Worm (Caenorhabditis elegans) whole organism, young adult: Measurements from ENCODE around the gene F15B9.10.

ENCODE experiments used
- B0019.2 ChIP-seq: fragments of 200-800 bp; sonication (Bioruptor generic); conservative IDR thresholded peaks from 2 replicates; pipeline ENCODE4 v1.3.6; 2022; ENCODE audit warnings: missing genetic modification reagents, missing genetic modification characterization, missing compliant biosample characterization
- D2030.7 ChIP-seq: fragments of 200-800 bp; sonication (Bioruptor generic); IDR thresholded peaks from 2 replicates; pipeline ENCODE4 v1.3.6; 2022; ENCODE audit warnings: missing genetic modification reagents, missing genetic modification characterization, missing compliant biosample characterization
- F37B4.10 ChIP-seq: fragments of 200-800 bp; sonication (Bioruptor generic); IDR thresholded peaks from 2 replicates; pipeline ENCODE4 v1.3.6; 2022; ENCODE audit warnings: missing genetic modification characterization, missing compliant biosample characterization
- F39B2.1 ChIP-seq: fragments of 200-800 bp; sonication (Bioruptor generic); IDR thresholded peaks from 2 replicates; pipeline ENCODE4 v1.3.6; 2022; ENCODE audit warnings: missing genetic modification reagents, missing genetic modification characterization, missing compliant biosample characterization
- F57C9.4 ChIP-seq: sonication (generic microtip); optimal IDR thresholded peaks from 2 replicates; lab custom pipeline; 2017; ENCODE audit warnings: mild to moderate bottlenecking, missing genetic modification characterization, missing compliant biosample characterization
- K11D2.4 ChIP-seq: fragments of 200-800 bp; sonication (Bioruptor generic); IDR thresholded peaks from 2 replicates; pipeline ENCODE4 v1.3.6; 2022; ENCODE audit warnings: missing genetic modification reagents, missing genetic modification characterization, missing compliant biosample characterization
- T07F8.4 ChIP-seq: sonication (generic microtip); optimal IDR thresholded peaks from 2 replicates; lab custom pipeline; 2016; ENCODE audit warnings: mild to moderate bottlenecking, missing genetic modification characterization, moderate library complexity, missing compliant biosample characterization
- Y56A3A.18 ChIP-seq: fragments of 200-800 bp; sonication (Bioruptor generic); IDR thresholded peaks from 2 replicates; pipeline ENCODE4 v1.3.6; 2022; ENCODE audit warnings: missing genetic modification reagents, missing genetic modification characterization, missing compliant biosample characterization
- Y67H2A.10 ChIP-seq: fragments of 200-800 bp; sonication (Bioruptor generic); conservative IDR thresholded peaks from 2 replicates; pipeline ENCODE4 v1.3.6; 2022; ENCODE audit warnings: missing genetic modification reagents, missing genetic modification characterization, missing compliant biosample characterization
- Y79H2A.3 ChIP-seq: fragments of 200-800 bp; sonication (Bioruptor generic); conservative IDR thresholded peaks from 2 replicates; pipeline ENCODE4 v1.3.6; 2022; ENCODE audit warnings: missing genetic modification reagents, missing genetic modification characterization, missing compliant biosample characterization
- aptf-2 ChIP-seq: fragments of 200-800 bp; sonication (Bioruptor generic); conservative IDR thresholded peaks from 2 replicates; pipeline ENCODE4 v1.3.6; 2022; ENCODE audit warnings: missing genetic modification reagents, missing genetic modification characterization, missing compliant biosample characterization
- athp-1 ChIP-seq: sonication (generic microtip); optimal IDR thresholded peaks from 2 replicates; lab custom pipeline; 2017; ENCODE audit warnings: mild to moderate bottlenecking, missing genetic modification characterization, missing compliant biosample characterization
- cebp-2 ChIP-seq: fragments of 200-800 bp; sonication (Bioruptor generic); IDR thresholded peaks from 2 replicates; pipeline ENCODE4 v1.3.6; 2022; ENCODE audit warnings: missing genetic modification characterization, missing compliant biosample characterization
- ceh-100 ChIP-seq: fragments of 200-800 bp; sonication (Bioruptor generic); IDR thresholded peaks from 2 replicates; pipeline ENCODE4 v1.3.6; 2022; ENCODE audit warnings: missing genetic modification reagents, missing genetic modification characterization, missing compliant biosample characterization
- ceh-27 ChIP-seq: fragments of 200-800 bp; sonication (Bioruptor generic); optimal IDR thresholded peaks from 2 replicates; lab custom pipeline; 2018; ENCODE audit warnings: mild to moderate bottlenecking, missing genetic modification characterization, moderate library complexity, missing compliant biosample characterization
- ceh-40 ChIP-seq: fragments of 200-800 bp; sonication (Bioruptor generic); IDR thresholded peaks from 2 replicates; pipeline ENCODE4 v1.3.6; 2022; ENCODE audit warnings: missing genetic modification characterization, missing compliant biosample characterization
- ceh-91 ChIP-seq: fragments of 200-800 bp; sonication (Bioruptor generic); IDR thresholded peaks from 2 replicates; pipeline ENCODE4 v1.3.6; 2022; ENCODE audit warnings: missing genetic modification reagents, missing genetic modification characterization, missing compliant biosample characterization
- chd-7 ChIP-seq: sonication (generic microtip); optimal IDR thresholded peaks from 2 replicates; lab custom pipeline; 2016; ENCODE audit warnings: mild to moderate bottlenecking, missing genetic modification characterization, moderate library complexity, missing compliant biosample characterization
- dpff-1 ChIP-seq: sonication (generic microtip); optimal IDR thresholded peaks from 2 replicates; lab custom pipeline; 2017; ENCODE audit warnings: mild to moderate bottlenecking, missing genetic modification characterization, missing compliant biosample characterization
- dpl-1 ChIP-seq: fragments of 150-350 bp; optimal IDR thresholded peaks from 2 replicates; lab custom pipeline; 2014; ENCODE audit warnings: missing biosample characterization, missing genetic modification reagents, missing genetic modification characterization
- efl-1 ChIP-seq: fragments of 150-350 bp; optimal IDR thresholded peaks from 2 replicates; lab custom pipeline; 2014; ENCODE audit warnings: missing biosample characterization, missing genetic modification reagents, missing genetic modification characterization
- ets-4 ChIP-seq: fragments of 200-800 bp; sonication (Bioruptor generic); optimal IDR thresholded peaks from 2 replicates; lab custom pipeline; 2018; ENCODE audit warnings: mild to moderate bottlenecking, missing genetic modification characterization, missing compliant biosample characterization
- fkh-3 ChIP-seq: sonication (generic microtip); optimal IDR thresholded peaks from 2 replicates; lab custom pipeline; 2016; ENCODE audit warnings: mild to moderate bottlenecking, missing genetic modification characterization, missing compliant biosample characterization
- hrde-1 ChIP-seq: sonication (generic microtip); optimal IDR thresholded peaks from 2 replicates; lab custom pipeline; 2016; ENCODE audit warnings: missing genetic modification characterization, mild to moderate bottlenecking, missing compliant biosample characterization, moderate library complexity, missing genotype, missing genetic modification reagents, borderline replicate concordance
- let-607 ChIP-seq, 2 experiments: fragments of 200-800 bp in 1 of 2; sonication (Bioruptor generic) in 1 of 2; sonication (generic microtip) in 1 of 2; optimal IDR thresholded peaks; 2 replicates each; lab custom pipeline; 2016 to 2018; ENCODE audit warnings: mild to moderate bottlenecking in 2 of 2, missing compliant biosample characterization in 2 of 2, missing genetic modification characterization in 2 of 2, moderate library complexity in 2 of 2, missing genotype in 1 of 2
- madf-3 ChIP-seq: fragments of 200-800 bp; sonication (Bioruptor generic); IDR thresholded peaks from 2 replicates; pipeline ENCODE4 v1.3.6; 2022; ENCODE audit warnings: missing genetic modification reagents, missing genetic modification characterization, missing compliant biosample characterization
- madf-8 ChIP-seq: fragments of 200-800 bp; sonication (Bioruptor generic); conservative IDR thresholded peaks from 2 replicates; pipeline ENCODE4 v1.3.6; 2022; ENCODE audit warnings: missing genetic modification reagents, missing genetic modification characterization, missing compliant biosample characterization
- mel-28 ChIP-seq: sonication (generic microtip); optimal IDR thresholded peaks from 2 replicates; lab custom pipeline; 2016; ENCODE audit warnings: borderline replicate concordance, mild to moderate bottlenecking, missing genetic modification characterization, missing compliant biosample characterization
- mes-4 ChIP-seq: sonication (generic microtip); optimal IDR thresholded peaks from 2 replicates; lab custom pipeline; 2016; ENCODE audit warnings: missing genotype, missing genetic modification characterization, missing compliant biosample characterization
- mxl-1 ChIP-seq: sonication (generic microtip); optimal IDR thresholded peaks from 2 replicates; lab custom pipeline; 2016; ENCODE audit warnings: missing genetic modification characterization, missing compliant biosample characterization
- nfya-2 ChIP-seq: fragments of 200-800 bp; sonication (Bioruptor generic); IDR thresholded peaks from 2 replicates; pipeline ENCODE4 v1.3.6; 2022; ENCODE audit warnings: missing genetic modification reagents, missing genetic modification characterization, missing compliant biosample characterization
- nhr-179 ChIP-seq: sonication (generic microtip); optimal IDR thresholded peaks from 2 replicates; lab custom pipeline; 2016; ENCODE audit warnings: mild to moderate bottlenecking, missing genetic modification characterization, missing compliant biosample characterization
- nhr-80 ChIP-seq: sonication (generic microtip); optimal IDR thresholded peaks from 2 replicates; lab custom pipeline; 2016; ENCODE audit warnings: missing genetic modification characterization, missing compliant biosample characterization
- pha-4 ChIP-seq: fragments of 150-350 bp; sonication (generic microtip); optimal IDR thresholded peaks from 2 replicates; lab custom pipeline; 2014; ENCODE audit warnings: missing biosample characterization, missing genetic modification reagents, missing genetic modification characterization
- tbx-9 ChIP-seq: sonication (generic microtip); optimal IDR thresholded peaks from 2 replicates; lab custom pipeline; 2016; ENCODE audit warnings: borderline replicate concordance, missing genetic modification characterization, inconsistent platforms, missing compliant biosample characterization
- unc-130 ChIP-seq: sonication (generic microtip); optimal IDR thresholded peaks from 2 replicates; lab custom pipeline; 2016; ENCODE audit warnings: missing genetic modification reagents, missing genetic modification characterization, missing compliant biosample characterization
- xnd-1 ChIP-seq: sonication (generic microtip); optimal IDR thresholded peaks from 2 replicates; lab custom pipeline; 2016; ENCODE audit warnings: missing genotype, missing genetic modification reagents, missing genetic modification characterization, missing compliant biosample characterization
- zfh-2 ChIP-seq: fragments of 200-800 bp; sonication (Bioruptor generic); conservative IDR thresholded peaks from 2 replicates; pipeline ENCODE4 v1.3.6; 2022; ENCODE audit warnings: missing genetic modification reagents, missing genetic modification characterization, missing compliant biosample characterization
- ztf-18 ChIP-seq: sonication (generic microtip); optimal IDR thresholded peaks from 2 replicates; lab custom pipeline; 2016; ENCODE audit warnings: missing genotype, mild to moderate bottlenecking, missing genetic modification characterization, missing compliant biosample characterization
- ztf-25 ChIP-seq: fragments of 200-800 bp; sonication (Bioruptor generic); IDR thresholded peaks from 2 replicates; pipeline ENCODE4 v1.3.6; 2022; ENCODE audit warnings: missing genetic modification reagents, missing genetic modification characterization, missing compliant biosample characterization
- ztf-6 ChIP-seq: fragments of 200-800 bp; sonication (Bioruptor generic); IDR thresholded peaks from 2 replicates; pipeline ENCODE4 v1.3.6; 2022; ENCODE audit warnings: missing genetic modification reagents, missing genetic modification characterization, missing compliant biosample characterization

The F15B9.10 gene

DNA sequence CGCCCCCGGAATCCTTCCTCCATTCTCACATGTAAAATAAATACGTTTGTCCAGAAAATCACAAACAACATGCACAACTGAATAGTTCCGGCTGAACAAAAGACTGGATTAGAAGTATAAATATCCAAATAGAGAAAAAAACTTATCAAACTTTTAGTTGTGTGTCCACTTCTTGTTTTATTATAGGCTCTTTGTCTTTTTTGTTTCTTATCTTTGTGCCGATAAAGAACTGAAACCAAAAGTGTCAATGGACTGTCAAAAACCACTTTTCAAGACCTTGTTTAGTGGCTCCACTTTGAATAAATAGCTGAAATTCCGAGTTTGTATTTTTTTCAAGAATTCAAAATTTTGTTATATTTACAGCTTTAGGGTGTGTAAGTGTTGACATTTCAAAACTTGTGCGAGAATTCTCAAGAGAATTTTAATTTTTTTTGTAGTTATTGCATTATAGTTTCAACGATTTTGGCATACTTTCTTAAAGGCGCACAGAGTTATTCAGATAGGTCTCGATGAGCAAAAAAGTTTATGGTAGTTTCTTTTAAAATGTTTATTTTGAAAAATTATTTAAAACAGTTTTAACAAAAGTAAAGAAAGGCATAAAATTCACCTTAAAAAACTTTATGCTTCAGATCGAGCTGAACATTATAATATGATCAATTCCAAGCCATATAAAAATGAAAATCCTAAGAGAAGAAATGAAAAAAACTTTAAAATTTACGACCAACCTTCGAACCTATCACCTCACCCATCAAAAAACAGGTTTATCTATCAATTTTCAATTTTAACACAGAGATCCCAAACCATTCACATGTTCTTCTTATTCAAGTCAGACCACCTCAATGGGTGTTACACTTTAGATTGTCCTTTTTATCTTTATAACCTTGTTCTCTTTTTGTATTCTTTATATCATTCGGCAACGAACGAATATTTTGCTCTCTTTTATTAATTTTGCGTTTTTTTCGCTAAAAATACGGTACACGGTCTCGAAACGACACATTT is 37.7 kb upstream of the F15B9.10 start (continued):
- no peak for TF ChIP-seq aptf-2 (GFP tag; lab: Robert Waterston, UW)
- no peak for TF ChIP-seq B0019.2
- no peak for TF ChIP-seq efl-1 (GFP tag; lab: Kevin White, UChicago)
- no peak for TF ChIP-seq xnd-1 (tag; lab: Kevin White, UChicago)
- no peak for TF ChIP-seq ceh-91 (GFP tag; lab: Robert Waterston, UW)
- TF ChIP-seq dpl-1 (GFP tag; lab: Kevin White, UChicago): no peak
- no peak for TF ChIP-seq K11D2.4 (GFP tag; lab: Robert Waterston, UW)
- no peak for TF ChIP-seq ceh-100 (GFP tag; lab: Robert Waterston, UW)
- TF ChIP-seq dpff-1: no peak
- TF ChIP-seq zfh-2 (GFP tag; lab: Robert Waterston, UW): no peak
- no peak for TF ChIP-seq Y67H2A.10
- no peak for TF ChIP-seq unc-130 (GFP tag; lab: Kevin White, UChicago)
- TF ChIP-seq ets-4 (GFP tag; lab: Kevin White, UChicago): no peak
- no peak for TF ChIP-seq nfya-2
- peak; percentile 54; the same call in 1 of the 2 replicates for TF ChIP-seq Y56A3A.18 (GFP tag; lab: Robert Waterston, UW)
- no peak for TF ChIP-seq tbx-9 (tag; lab: Kevin White, UChicago)
- TF ChIP-seq ceh-40 (GFP tag; lab: Robert Waterston, UW): no peak
- TF ChIP-seq mxl-1 (tag; lab: Kevin White, UChicago): no peak
- no peak for TF ChIP-seq mel-28 (tag; lab: Kevin White, UChicago)
- TF ChIP-seq F39B2.1 (GFP tag; lab: Robert Waterston, UW): no peak
- TF ChIP-seq T07F8.4: no peak
- no peak for TF ChIP-seq pha-4 (tag; lab: Kevin White, UChicago)
- TF ChIP-seq nhr-179 (tag; lab: Kevin White, UChicago): no peak
- TF ChIP-seq hrde-1 (tag; lab: Kevin White, UChicago): no peak
- no peak for TF ChIP-seq Y79H2A.3 (GFP tag; lab: Robert Waterston, UW)
- TF ChIP-seq D2030.7 (GFP tag; lab: Robert Waterston, UW): no peak
- peak in 1 of 2 experiments; percentile 7 for TF ChIP-seq let-607 (tag; optimal IDR thresholded peaks at IDR 0.05; lab: Kevin White, UChicago)
- TF ChIP-seq ceh-27: no peak
- no peak for TF ChIP-seq chd-7 (tag; lab: Kevin White, UChicago)
- TF ChIP-seq madf-3 (GFP tag; lab: Robert Waterston, UW): peak; percentile 58; the same call in 1 of the 2 replicates
- no peak for TF ChIP-seq mes-4 (tag; lab: Kevin White, UChicago)
- peak; percentile 85 for TF ChIP-seq nhr-80 (tag; lab: Kevin White, UChicago)
- no peak for TF ChIP-seq ztf-6 (GFP tag; lab: Robert Waterston, UW)
- TF ChIP-seq cebp-2 (GFP tag; lab: Robert Waterston, UW): no peak
- TF ChIP-seq fkh-3: no peak
- TF ChIP-seq F57C9.4: no peak
- TF ChIP-seq ztf-18 (tag; lab: Kevin White, UChicago): no peak
- TF ChIP-seq athp-1 (tag; lab: Kevin White, UChicago): no peak
- no peak for TF ChIP-seq madf-8
- TF ChIP-seq ztf-25 (GFP tag; lab: Robert Waterston, UW): no peak
- TF ChIP-seq F37B4.10 (GFP tag; lab: Robert Waterston, UW): no peak
